Worm (Caenorhabditis elegans): Measurements from ENCODE around the gene oig-8.

DNA sequence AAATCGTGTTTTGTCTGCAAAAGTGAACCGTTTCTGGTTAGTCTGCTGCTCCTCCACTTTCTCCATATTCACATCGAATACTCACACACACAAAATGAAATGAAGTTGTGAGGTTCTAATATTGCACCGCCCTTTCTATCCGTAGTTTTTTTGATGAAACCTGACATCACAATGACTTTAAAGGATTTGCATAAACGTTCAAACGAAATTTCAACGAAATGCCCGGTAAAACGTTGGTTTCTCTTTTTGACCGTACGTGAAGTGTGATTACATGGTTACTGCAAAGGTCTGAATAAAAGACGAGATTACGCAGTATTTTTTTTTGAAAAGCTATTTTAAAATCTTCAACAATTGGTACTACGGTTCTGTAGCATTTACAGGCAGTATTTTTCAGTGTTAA is 5.4 kb upstream of the oig-8 start, which contains the start of gene T19D12.9:
- TF ChIP-seq T22C8.4 (GFP tag; IDR thresholded peaks at IDR 0.05) (no peak), klf-2 (GFP tag; conservative IDR thresholded peaks at IDR 0.05) (no peak), flt-1 (GFP tag; IDR thresholded peaks at IDR 0.05) (no peak), ztf-23 (GFP tag; IDR thresholded peaks at IDR 0.05) (no peak), cog-1 (tag; optimal IDR thresholded peaks at IDR 0.05) (no peak), ref-1 (GFP tag; conservative IDR thresholded peaks at IDR 0.05) (no peak)

Data from whole organism, midembryonic.